Worm (Caenorhabditis elegans) whole organism, L1 larva: ENCODE data around the gene Y73F8A.22.

Experiments used
- C16A3.4 ChIP-seq: fragments of 150-350 bp; optimal IDR thresholded peaks from 2 replicates; lab custom pipeline; 2014; ENCODE audit warnings: missing biosample characterization, missing genetic modification characterization
- F16B12.6 ChIP-seq: fragments of 150-350 bp; optimal IDR thresholded peaks from 2 replicates; lab custom pipeline; 2014; ENCODE audit warnings: missing biosample characterization, missing genetic modification characterization
- Y116A8C.19 ChIP-seq: sonication (generic microtip); optimal IDR thresholded peaks from 2 replicates; lab custom pipeline; 2016; ENCODE audit warnings: missing compliant biosample characterization, missing genetic modification characterization, borderline replicate concordance
- alr-1 ChIP-seq: fragments of 200-800 bp; sonication (Bioruptor generic); optimal IDR thresholded peaks from 2 replicates; lab custom pipeline; 2018; ENCODE audit warnings: borderline replicate concordance, mild to moderate bottlenecking, missing genetic modification characterization, missing compliant biosample characterization
- blmp-1 ChIP-seq: fragments of 150-350 bp; optimal IDR thresholded peaks from 2 replicates; lab custom pipeline; 2014; ENCODE audit warnings: missing biosample characterization, missing genetic modification characterization
- ceh-88 ChIP-seq: fragments of 200-800 bp; sonication (Bioruptor generic); IDR thresholded peaks from 2 replicates; pipeline ENCODE4 v1.3.6; 2022; ENCODE audit warnings: missing genetic modification characterization, missing compliant biosample characterization
- dsc-1 ChIP-seq: sonication (generic microtip); optimal IDR thresholded peaks from 2 replicates; lab custom pipeline; 2016; ENCODE audit warnings: mild to moderate bottlenecking, missing genetic modification characterization, missing compliant biosample characterization
- efl-1 ChIP-seq, 4 experiments: fragments of 150-350 bp; optimal IDR thresholded peaks in 3 of 4; peaks in 1 of 4; 1 replicate in 1 of 4; 2 replicates in 3 of 4; lab custom pipeline; 2014; ENCODE audit warnings: missing biosample characterization in 2 of 4, missing genetic modification characterization in 2 of 4, missing genetic modification reagents in 2 of 4
- efl-3 ChIP-seq: fragments of 200-800 bp; sonication (Bioruptor generic); optimal IDR thresholded peaks from 2 replicates; lab custom pipeline; 2018; ENCODE audit warnings: mild to moderate bottlenecking, missing genetic modification characterization, missing compliant biosample characterization
- elt-2 ChIP-seq: sonication (generic microtip); optimal IDR thresholded peaks from 2 replicates; lab custom pipeline; 2016; ENCODE audit warnings: missing genetic modification characterization, mild to moderate bottlenecking, inconsistent platforms, missing compliant biosample characterization, missing genetic modification reagents
- elt-3 ChIP-seq, 6 experiments: fragments of 150-350 bp in 1 of 6; sonication (generic microtip); optimal IDR thresholded peaks; 2 replicates each; lab custom pipeline; 2017 to 2018; ENCODE audit warnings: missing biosample characterization in 6 of 6, missing genetic modification characterization in 6 of 6, inconsistent platforms in 1 of 6
- ets-5 ChIP-seq: fragments of 200-800 bp; sonication (Bioruptor generic); IDR thresholded peaks from 2 replicates; pipeline ENCODE4 v1.3.6; 2022; ENCODE audit warnings: missing genetic modification characterization, missing compliant biosample characterization
- fkh-4 ChIP-seq: sonication (generic microtip); optimal IDR thresholded peaks from 2 replicates; lab custom pipeline; 2016; ENCODE audit warnings: missing compliant biosample characterization, missing genetic modification characterization, borderline replicate concordance
- fos-1 ChIP-seq: fragments of 150-350 bp; optimal IDR thresholded peaks from 2 replicates; lab custom pipeline; 2014; ENCODE audit warnings: missing biosample characterization, missing genetic modification characterization
- grh-1 ChIP-seq: fragments of 200-800 bp; sonication (Bioruptor generic); IDR thresholded peaks from 2 replicates; pipeline ENCODE4 v1.3.6; 2022; ENCODE audit warnings: missing genetic modification reagents, missing genetic modification characterization, missing compliant biosample characterization
- irx-1 ChIP-seq: sonication (generic microtip); optimal IDR thresholded peaks from 2 replicates; lab custom pipeline; 2016; ENCODE audit warnings: missing genetic modification characterization, missing compliant biosample characterization
- isw-1 ChIP-seq: fragments of 200-800 bp; sonication (Bioruptor generic); IDR thresholded peaks from 2 replicates; pipeline ENCODE4 v1.3.6; 2022; ENCODE audit warnings: missing genetic modification characterization, missing compliant biosample characterization
- lin-14 ChIP-seq: fragments of 200-800 bp; sonication (Bioruptor generic); optimal IDR thresholded peaks from 2 replicates; lab custom pipeline; 2018; ENCODE audit warnings: mild to moderate bottlenecking, missing genetic modification characterization, moderate library complexity, missing compliant biosample characterization
- lin-35 ChIP-seq, 2 experiments: fragments of 150-350 bp; optimal IDR thresholded peaks; 2 replicates each; lab custom pipeline; 2014; ENCODE audit warnings: missing biosample characterization in 2 of 2, missing genetic modification characterization in 2 of 2, missing genetic modification reagents in 2 of 2
- lir-3 ChIP-seq: sonication (generic microtip); optimal IDR thresholded peaks from 2 replicates; lab custom pipeline; 2016; ENCODE audit warnings: mild to moderate bottlenecking, missing genetic modification characterization, moderate library complexity, missing compliant biosample characterization; ENCODE audit not compliant: poor library complexity
- lsy-2 ChIP-seq, 2 experiments: fragments of 150-350 bp; optimal IDR thresholded peaks; 2 replicates each; lab custom pipeline; 2014; ENCODE audit warnings: missing biosample characterization in 2 of 2, missing genetic modification characterization in 2 of 2
- mab-9 ChIP-seq: fragments of 200-800 bp; sonication (Bioruptor generic); IDR thresholded peaks from 2 replicates; pipeline ENCODE4 v1.3.6; 2022; ENCODE audit warnings: missing genetic modification reagents, missing genetic modification characterization, missing compliant biosample characterization
- mef-2 ChIP-seq: fragments of 150-350 bp; optimal IDR thresholded peaks from 2 replicates; lab custom pipeline; 2014; ENCODE audit warnings: missing biosample characterization, missing genetic modification characterization
- nhr-11 ChIP-seq: fragments of 150-350 bp; optimal IDR thresholded peaks from 2 replicates; lab custom pipeline; 2014; ENCODE audit warnings: missing biosample characterization, missing genetic modification characterization
- nhr-19 ChIP-seq: fragments of 200-800 bp; sonication (Bioruptor generic); conservative IDR thresholded peaks from 2 replicates; pipeline ENCODE4 v1.3.6; 2022; ENCODE audit warnings: missing genetic modification characterization, missing compliant biosample characterization
- nhr-20 ChIP-seq: sonication (generic microtip); optimal IDR thresholded peaks from 2 replicates; lab custom pipeline; 2016; ENCODE audit warnings: mild to moderate bottlenecking, missing genetic modification characterization, missing compliant biosample characterization
- nhr-237 ChIP-seq: fragments of 150-350 bp; optimal IDR thresholded peaks from 2 replicates; lab custom pipeline; 2014; ENCODE audit warnings: missing biosample characterization, missing genetic modification characterization
- nhr-28 ChIP-seq: fragments of 150-350 bp; optimal IDR thresholded peaks from 2 replicates; lab custom pipeline; 2014; ENCODE audit warnings: missing biosample characterization, missing genetic modification characterization
- nhr-71 ChIP-seq: sonication (generic microtip); optimal IDR thresholded peaks from 2 replicates; lab custom pipeline; 2016; ENCODE audit warnings: mild to moderate bottlenecking, missing genetic modification characterization, moderate library complexity, missing compliant biosample characterization
- nhr-84 ChIP-seq: sonication (generic microtip); optimal IDR thresholded peaks from 2 replicates; lab custom pipeline; 2017; ENCODE audit warnings: missing biosample characterization, missing genetic modification characterization
- nhr-85 ChIP-seq: sonication (generic microtip); peaks from one replicate; lab custom pipeline; 2016; ENCODE audit warnings: missing genetic modification characterization, inconsistent platforms, missing compliant biosample characterization
- nhr-90 ChIP-seq: sonication (generic microtip); optimal IDR thresholded peaks from 2 replicates; lab custom pipeline; 2016; ENCODE audit warnings: mild to moderate bottlenecking, missing genetic modification characterization, missing compliant biosample characterization; ENCODE audit not compliant: poor library complexity
- pag-3 ChIP-seq: sonication (generic microtip); optimal IDR thresholded peaks from 2 replicates; lab custom pipeline; 2017; ENCODE audit warnings: missing genetic modification characterization, mild to moderate bottlenecking, missing compliant biosample characterization, antibody characterized with exemption, borderline replicate concordance; ENCODE audit not compliant: insufficient read depth
- pqm-1 ChIP-seq: sonication (generic microtip); optimal IDR thresholded peaks from 3 replicates; lab custom pipeline; 2017; ENCODE audit warnings: missing biosample characterization, missing genetic modification characterization
- rnt-1 ChIP-seq: sonication (generic microtip); optimal IDR thresholded peaks from 2 replicates; lab custom pipeline; 2016; ENCODE audit warnings: mild to moderate bottlenecking, missing genetic modification characterization, moderate library complexity, missing compliant biosample characterization
- skn-1 ChIP-seq: fragments of 150-350 bp; optimal IDR thresholded peaks from 2 replicates; lab custom pipeline; 2014; ENCODE audit warnings: missing biosample characterization, missing genetic modification characterization
- snu-23 ChIP-seq: sonication (generic microtip); optimal IDR thresholded peaks from 2 replicates; lab custom pipeline; 2016; ENCODE audit warnings: missing genetic modification characterization, missing compliant biosample characterization
- sox-4 ChIP-seq: sonication (generic microtip); optimal IDR thresholded peaks from 2 replicates; lab custom pipeline; 2016; ENCODE audit warnings: missing genetic modification characterization, missing compliant biosample characterization
- sptf-1 ChIP-seq: fragments of 150-350 bp; optimal IDR thresholded peaks from 2 replicates; lab custom pipeline; 2014; ENCODE audit warnings: missing biosample characterization, missing genetic modification characterization
- swsn-7 ChIP-seq: sonication (generic microtip); optimal IDR thresholded peaks from 2 replicates; lab custom pipeline; 2016; ENCODE audit warnings: missing genetic modification characterization, missing compliant biosample characterization
- tbx-2 ChIP-seq: sonication (generic microtip); optimal IDR thresholded peaks from 2 replicates; lab custom pipeline; 2016; ENCODE audit warnings: missing genetic modification characterization, missing compliant biosample characterization
- unc-130 ChIP-seq: fragments of 150-350 bp; optimal IDR thresholded peaks from 2 replicates; lab custom pipeline; 2017; ENCODE audit warnings: missing biosample characterization, missing genetic modification characterization, inconsistent platforms
- unc-86 ChIP-seq: sonication (generic microtip); optimal IDR thresholded peaks from 2 replicates; lab custom pipeline; 2016; ENCODE audit warnings: missing genetic modification characterization, missing compliant biosample characterization
- unc-98 ChIP-seq: fragments of 200-800 bp; sonication (Bioruptor generic); IDR thresholded peaks from 2 replicates; pipeline ENCODE4 v1.3.6; 2022; ENCODE audit warnings: missing genetic modification characterization, missing compliant biosample characterization
- ztf-11 ChIP-seq, 2 experiments: sonication (generic microtip); optimal IDR thresholded peaks; 2 replicates each; lab custom pipeline; 2016 to 2017; ENCODE audit warnings: missing genetic modification characterization in 2 of 2, missing biosample characterization in 1 of 2, missing compliant biosample characterization in 1 of 2

Gene Y73F8A.22

DNA sequence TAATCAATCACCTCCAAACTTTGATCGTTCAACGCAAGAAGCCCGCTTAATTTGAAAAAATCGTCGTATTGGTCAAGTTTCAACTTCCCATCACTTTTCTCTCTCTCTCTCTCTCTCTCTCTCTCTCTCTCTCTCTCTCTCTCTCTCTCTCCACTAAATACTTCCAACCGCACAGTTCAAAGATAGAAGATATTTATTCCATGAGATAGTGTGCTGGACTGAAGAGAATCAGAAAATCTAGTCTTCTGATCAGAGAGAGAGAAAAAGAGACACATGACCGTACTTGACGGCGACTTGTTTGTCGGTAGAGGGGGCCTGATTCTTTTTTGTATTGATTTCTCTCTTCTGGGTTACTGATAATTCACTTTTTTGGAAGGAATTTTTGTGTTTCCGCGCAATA is 42.6 kb downstream of the Y73F8A.22 start (continued):
- peak; percentile 28 for TF ChIP-seq C16A3.4 (tag; lab: Kevin White, UChicago)
- no peak for TF ChIP-seq mef-2 (tag; lab: Kevin White, UChicago)
- no peak for TF ChIP-seq efl-3 (GFP tag; lab: Kevin White, UChicago)
- peak; percentile 88 for TF ChIP-seq nhr-20
- TF ChIP-seq nhr-237, result peak; percentile 31
- TF ChIP-seq lsy-2 (tag; optimal IDR thresholded peaks at IDR 0.05; lab: Kevin White, UChicago), result peak in 1 of 2 experiments; percentile 60
- TF ChIP-seq nhr-85 (tag; lab: Kevin White, UChicago), result peak; percentile 99
- no peak for TF ChIP-seq lin-14 (GFP tag; lab: Kevin White, UChicago)

DNA sequence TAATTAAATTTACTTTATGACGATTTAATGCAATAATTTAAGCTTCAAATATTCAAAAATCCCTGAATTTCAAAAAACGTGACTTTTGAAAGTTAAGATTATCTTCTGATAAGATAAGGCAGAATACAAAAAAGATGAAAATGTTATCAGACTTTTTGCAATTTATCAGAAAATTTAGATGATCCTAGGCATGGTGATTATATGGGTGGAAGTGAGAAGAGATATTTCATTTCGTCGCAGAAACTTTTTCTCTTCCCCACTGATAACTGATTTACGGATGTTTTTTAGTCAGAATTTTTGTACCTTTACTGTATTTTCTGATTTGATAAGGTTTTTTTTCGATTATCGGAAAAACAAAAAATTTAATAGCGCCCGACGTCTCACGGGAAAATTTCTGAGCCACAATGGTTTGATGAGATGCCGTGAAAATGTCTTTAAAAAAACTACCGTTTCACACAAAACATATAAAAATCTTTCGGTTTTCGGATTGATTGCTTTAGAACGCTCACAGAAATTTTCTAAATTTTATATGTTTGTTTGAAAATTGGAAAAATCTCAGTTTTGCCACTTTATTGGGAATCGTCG is 45.9 kb downstream of the Y73F8A.22 start:
- no peak for TF ChIP-seq nhr-237
- TF ChIP-seq elt-2 (tag; lab: Kevin White, UChicago), result peak; percentile 77
- TF ChIP-seq irx-1 (tag; lab: Kevin White, UChicago), result no peak
- TF ChIP-seq nhr-19 (GFP tag; lab: Robert Waterston, UW), result 0 out of 2 replicates have a peak, but pooled peaks have one; percentile 21
- no peak for TF ChIP-seq ets-5 (GFP tag; lab: Robert Waterston, UW)
- no peak for TF ChIP-seq ceh-88 (GFP tag; lab: Robert Waterston, UW)
- TF ChIP-seq nhr-71, result peak; percentile 24
- no peak for TF ChIP-seq mab-9
- TF ChIP-seq alr-1, result no peak
- TF ChIP-seq nhr-85 (tag; lab: Kevin White, UChicago), result peak; percentile 55
- TF ChIP-seq nhr-20, result peak; percentile 71
- 0 out of 2 replicates have a peak, but pooled peaks have one; percentile 21 for TF ChIP-seq grh-1
- peak; percentile 17 for TF ChIP-seq nhr-90 (tag; lab: Kevin White, UChicago)
- no peak for TF ChIP-seq F16B12.6 (tag; lab: Kevin White, UChicago)
- TF ChIP-seq fos-1 (tag; lab: Kevin White, UChicago), result no peak
- peak in 5 of 6 experiments; percentile 36 to 97 (median 59) for TF ChIP-seq elt-3 (tag; optimal IDR thresholded peaks at IDR 0.05; lab: Kevin White, UChicago)
- peak in 1 of 2 experiments; percentile 19 for TF ChIP-seq lin-35 (GFP tag; optimal IDR thresholded peaks at IDR 0.05; lab: Kevin White, UChicago)
- TF ChIP-seq nhr-84 (tag; lab: Kevin White, UChicago), result no peak
- TF ChIP-seq blmp-1, result peak; percentile 54
- no peak for TF ChIP-seq lin-14 (GFP tag; lab: Kevin White, UChicago)
- TF ChIP-seq, all 84 proteins: peak for 10

DNA sequence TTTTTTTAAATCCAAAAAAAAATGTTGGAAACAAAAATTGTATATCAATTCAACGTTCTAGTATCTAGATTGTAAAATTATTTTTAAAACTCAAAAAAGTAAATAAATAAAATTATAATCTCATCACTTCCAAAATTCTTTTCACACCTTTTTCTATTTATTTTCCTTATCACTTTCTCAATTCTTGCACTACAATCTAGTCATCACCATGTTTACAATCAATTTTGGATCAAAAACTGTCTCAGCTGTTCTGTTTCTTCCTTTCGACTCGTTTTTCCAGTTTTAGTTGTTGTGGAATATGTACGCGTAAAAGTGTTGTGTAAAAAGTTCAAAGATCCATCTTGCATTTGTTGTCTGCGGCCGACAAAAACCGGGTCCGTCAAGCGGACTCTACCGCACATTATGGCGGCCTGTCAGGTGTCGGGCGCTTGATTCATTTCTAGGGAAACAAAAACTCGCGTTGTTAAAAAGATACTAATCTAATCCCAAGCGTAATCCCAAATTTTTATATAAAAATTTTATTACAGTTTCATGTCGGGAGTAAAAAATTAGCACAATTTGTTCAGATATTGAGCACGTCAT is 46.6 kb downstream of the Y73F8A.22 start:
- no peak for TF ChIP-seq skn-1 (tag; lab: Kevin White, UChicago)
- TF ChIP-seq rnt-1 (tag; lab: Kevin White, UChicago), result no peak
- TF ChIP-seq sox-4 (tag; lab: Kevin White, UChicago), result no peak
- TF ChIP-seq grh-1, result no peak
- TF ChIP-seq swsn-7 (tag; lab: Kevin White, UChicago), result no peak
- no peak for TF ChIP-seq blmp-1
- TF ChIP-seq lir-3, result no peak
- no peak for TF ChIP-seq ztf-11 (tag; optimal IDR thresholded peaks at IDR 0.05; lab: Kevin White, UChicago)
- TF ChIP-seq elt-3 (tag; optimal IDR thresholded peaks at IDR 0.05; lab: Kevin White, UChicago), result no peak
- TF ChIP-seq Y116A8C.19 (tag; lab: Kevin White, UChicago), result no peak
- no peak for TF ChIP-seq unc-86 (tag; lab: Kevin White, UChicago)
- no peak for TF ChIP-seq nhr-11 (tag; lab: Kevin White, UChicago)
- no peak for TF ChIP-seq nhr-28 (tag; lab: Kevin White, UChicago)
- TF ChIP-seq C16A3.4 (tag; lab: Kevin White, UChicago), result no peak
- TF ChIP-seq F16B12.6 (tag; lab: Kevin White, UChicago), result no peak

DNA sequence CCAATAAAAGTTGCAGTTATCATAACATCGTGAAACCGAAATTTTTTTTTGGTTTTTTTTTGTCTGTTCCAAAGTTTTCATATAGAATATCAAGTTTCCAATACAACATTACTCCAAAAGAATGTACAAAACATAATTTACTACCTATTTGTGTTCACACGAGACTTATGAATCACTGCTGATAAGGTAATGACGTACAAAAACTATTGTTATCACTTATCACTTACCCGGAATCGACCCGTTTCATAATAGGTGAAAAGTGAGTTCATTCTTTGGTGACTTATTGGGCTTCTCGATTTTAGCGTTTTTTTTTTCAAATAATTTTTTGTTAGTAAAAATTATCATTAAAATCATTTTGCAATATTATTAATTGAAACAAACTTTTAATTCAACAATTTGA is 48.0 kb downstream of the Y73F8A.22 start:
- TF ChIP-seq fkh-4 (tag; lab: Kevin White, UChicago) (no peak), lin-35 (GFP tag; optimal IDR thresholded peaks at IDR 0.05; lab: Kevin White, UChicago) (peak in 1 of 2 experiments; percentile 12), isw-1 (GFP tag; lab: Robert Waterston, UW) (no peak), efl-1 (optimal IDR thresholded peaks at IDR 0.05; lab: Kevin White, UChicago) (no peak), efl-1 (GFP tag; optimal IDR thresholded peaks at IDR 0.05 in 1 of 2; lab: Kevin White, UChicago) (peak in 1 of 2 experiments; percentile 30), pag-3 (tag; lab: Kevin White, UChicago) (no peak), tbx-2 (tag; lab: Kevin White, UChicago) (no peak), unc-98 (GFP tag; lab: Robert Waterston, UW) (no peak), dsc-1 (tag; lab: Kevin White, UChicago) (no peak), lir-3 (no peak), nhr-71 (peak; percentile 0), snu-23 (no peak), pqm-1 (tag; lab: Kevin White, UChicago) (peak; percentile 13), elt-2 (tag; lab: Kevin White, UChicago) (peak; percentile 74), ets-5 (GFP tag; lab: Robert Waterston, UW) (no peak), unc-130 (no peak), sptf-1 (tag; lab: Kevin White, UChicago) (no peak)
